Worm (Caenorhabditis elegans) whole organism, mixed stage, embryonic: Measurements from ENCODE around the gene C04A11.1.
A peak's percentile ranks its signal among the peaks of the same experiment; 100 is the strongest.

Experiments
- M03D4.4 ChIP-seq: sonication (generic microtip); optimal IDR thresholded peaks from 2 replicates; lab custom pipeline; 2017; ENCODE audit warnings: mild to moderate bottlenecking, missing genetic modification characterization, missing compliant biosample characterization
- bed-3 ChIP-seq: fragments of 200-800 bp; sonication (Bioruptor generic); optimal IDR thresholded peaks from 3 replicates; lab custom pipeline; 2018; ENCODE audit warnings: mild to moderate bottlenecking, missing genetic modification characterization, moderate library complexity, missing compliant biosample characterization
- blmp-1 ChIP-seq: fragments of 150-350 bp; optimal IDR thresholded peaks from 2 replicates; lab custom pipeline; 2014; ENCODE audit warnings: missing biosample characterization, missing genetic modification characterization
- ceh-39 ChIP-seq: fragments of 150-350 bp; optimal IDR thresholded peaks from 2 replicates; lab custom pipeline; 2014; ENCODE audit warnings: missing biosample characterization, missing genetic modification characterization
- ceh-43 ChIP-seq: fragments of 200-800 bp; sonication (Bioruptor generic); optimal IDR thresholded peaks from 2 replicates; lab custom pipeline; 2018; ENCODE audit warnings: mild to moderate bottlenecking, missing genetic modification characterization, moderate library complexity, missing compliant biosample characterization
- ces-1 ChIP-seq: fragments of 150-350 bp; optimal IDR thresholded peaks from 2 replicates; lab custom pipeline; 2014; ENCODE audit warnings: missing biosample characterization, missing genetic modification reagents, missing genetic modification characterization
- cnd-1 ChIP-seq: fragments of 200-800 bp; sonication (Bioruptor generic); optimal IDR thresholded peaks from 2 replicates; lab custom pipeline; 2018; ENCODE audit warnings: mild to moderate bottlenecking, missing genetic modification characterization, missing compliant biosample characterization
- drap-1 ChIP-seq: fragments of 200-800 bp; sonication (Bioruptor generic); optimal IDR thresholded peaks from 3 replicates; lab custom pipeline; 2018; ENCODE audit warnings: mild to moderate bottlenecking, missing genetic modification characterization, missing compliant biosample characterization
- elt-1 ChIP-seq: sonication (generic microtip); optimal IDR thresholded peaks from 2 replicates; lab custom pipeline; 2017; ENCODE audit warnings: missing genetic modification characterization, mild to moderate bottlenecking, missing compliant biosample characterization, antibody characterized with exemption, moderate library complexity, borderline replicate concordance; ENCODE audit not compliant: insufficient read depth
- ham-2 ChIP-seq: fragments of 200-800 bp; sonication (Bioruptor generic); optimal IDR thresholded peaks from 2 replicates; lab custom pipeline; 2018; ENCODE audit warnings: mild to moderate bottlenecking, missing genetic modification characterization, missing compliant biosample characterization
- hlh-1 ChIP-seq: fragments of 150-350 bp; optimal IDR thresholded peaks from 2 replicates; lab custom pipeline; 2014; ENCODE audit warnings: missing biosample characterization, missing genetic modification reagents, missing genetic modification characterization
- lin-13 ChIP-seq: fragments of 150-350 bp; optimal IDR thresholded peaks from 2 replicates; lab custom pipeline; 2014; ENCODE audit warnings: missing biosample characterization, missing genetic modification characterization
- lin-32 ChIP-seq: fragments of 200-800 bp; sonication (Bioruptor generic); optimal IDR thresholded peaks from 2 replicates; lab custom pipeline; 2018; ENCODE audit warnings: mild to moderate bottlenecking, missing genetic modification characterization, missing compliant biosample characterization
- lsy-2 ChIP-seq: fragments of 150-350 bp; optimal IDR thresholded peaks from 2 replicates; lab custom pipeline; 2014; ENCODE audit warnings: missing biosample characterization, missing genetic modification characterization
- mab-5 ChIP-seq: fragments of 150-350 bp; optimal IDR thresholded peaks from 2 replicates; lab custom pipeline; 2014; ENCODE audit warnings: missing biosample characterization, missing genetic modification characterization
- mep-1 ChIP-seq: fragments of 150-350 bp; optimal IDR thresholded peaks from 2 replicates; lab custom pipeline; 2017; ENCODE audit warnings: missing biosample characterization, missing genetic modification reagents, missing genetic modification characterization, inconsistent platforms
- mls-2 ChIP-seq: sonication (generic microtip); optimal IDR thresholded peaks from 2 replicates; lab custom pipeline; 2016; ENCODE audit warnings: mild to moderate bottlenecking, missing genetic modification characterization, moderate library complexity, missing compliant biosample characterization
- nhr-12 ChIP-seq: fragments of 150-350 bp; optimal IDR thresholded peaks from 2 replicates; lab custom pipeline; 2014; ENCODE audit warnings: missing biosample characterization, missing genetic modification characterization
- nhr-2 ChIP-seq: fragments of 150-350 bp; optimal IDR thresholded peaks from 2 replicates; lab custom pipeline; 2014; ENCODE audit warnings: missing biosample characterization, missing genetic modification characterization
- nhr-237 ChIP-seq: fragments of 150-350 bp; optimal IDR thresholded peaks from 2 replicates; lab custom pipeline; 2014; ENCODE audit warnings: missing biosample characterization, missing genetic modification characterization
- nhr-28 ChIP-seq: fragments of 150-350 bp; optimal IDR thresholded peaks from 2 replicates; lab custom pipeline; 2014; ENCODE audit warnings: missing biosample characterization, missing genetic modification characterization
- nhr-76 ChIP-seq: sonication (generic microtip); optimal IDR thresholded peaks from 2 replicates; lab custom pipeline; 2017; ENCODE audit warnings: missing biosample characterization, missing genetic modification characterization
- pha-4 ChIP-seq: fragments of 150-350 bp; optimal IDR thresholded peaks from 2 replicates; lab custom pipeline; 2018; ENCODE audit warnings: missing biosample characterization, missing genetic modification reagents, missing genetic modification characterization
- sem-2 ChIP-seq: fragments of 200-800 bp; sonication (Bioruptor generic); optimal IDR thresholded peaks from 2 replicates; lab custom pipeline; 2018; ENCODE audit warnings: mild to moderate bottlenecking, missing genetic modification characterization, missing compliant biosample characterization
- sptf-1 ChIP-seq: sonication (generic microtip); optimal IDR thresholded peaks from 2 replicates; lab custom pipeline; 2017; ENCODE audit warnings: mild to moderate bottlenecking, missing genetic modification characterization, moderate library complexity, missing compliant biosample characterization
- tbx-8 ChIP-seq: fragments of 200-800 bp; sonication (Bioruptor generic); optimal IDR thresholded peaks from 2 replicates; lab custom pipeline; 2018; ENCODE audit warnings: mild to moderate bottlenecking, missing genetic modification characterization, moderate library complexity, missing compliant biosample characterization
- unc-120 ChIP-seq: sonication (generic microtip); optimal IDR thresholded peaks from 2 replicates; lab custom pipeline; 2017; ENCODE audit warnings: missing genetic modification characterization, missing compliant biosample characterization; ENCODE audit not compliant: poor library complexity, severe bottlenecking
- unc-39 ChIP-seq: fragments of 150-350 bp; optimal IDR thresholded peaks from 2 replicates; lab custom pipeline; 2014; ENCODE audit warnings: missing biosample characterization, missing genetic modification characterization
- zip-8 ChIP-seq: fragments of 150-350 bp; optimal IDR thresholded peaks from 2 replicates; lab custom pipeline; 2014; ENCODE audit warnings: missing biosample characterization, missing genetic modification characterization

C04A11.1 gene

ce11 chrX:13668728-13669127 is 8.4 kb downstream of the C04A11.1 start, which contains the start of gene C04A11.2:
Gene C04A11.2 (minus strand): TSS chrX:13668828.
- TF ChIP-seq ham-2 (GFP tag; lab: Kevin White, UChicago) (no peak), M03D4.4 (tag; lab: Kevin White, UChicago) (no peak), ces-1 (peak; percentile 65)

ce11 chrX:13669641-13670040 is 9.3 kb downstream of the C04A11.1 start:
- TF ChIP-seq lin-13 (peak; percentile 14), cnd-1 (tag; lab: Kevin White, UChicago) (no peak), mep-1 (tag; lab: Kevin White, UChicago) (peak; percentile 72), zip-8 (tag; lab: Kevin White, UChicago) (no peak), lsy-2 (tag; lab: Kevin White, UChicago) (peak; percentile 6), unc-120 (tag; lab: Kevin White, UChicago) (no peak), nhr-12 (no peak), nhr-237 (tag; lab: Kevin White, UChicago) (peak; percentile 26), ces-1 (peak; percentile 33), nhr-2 (tag; lab: Kevin White, UChicago) (no peak), pha-4 (tag; lab: Kevin White, UChicago) (peak; percentile 80), ham-2 (GFP tag; lab: Kevin White, UChicago) (no peak)

ce11 chrX:13670966-13671365 is 10.7 kb downstream of the C04A11.1 start:
- no peak for TF ChIP-seq ceh-43 (GFP tag; lab: Kevin White, UChicago)
- TF ChIP-seq hlh-1, result peak; percentile 60

- peak; percentile 35 for TF ChIP-seq elt-1 (tag; lab: Kevin White, UChicago)
- no peak for TF ChIP-seq unc-39 (tag; lab: Kevin White, UChicago)
Measured at ce11 chrX:13672622-13673021, 12.3 kb downstream of the C04A11.1 start.

- peak; percentile 48 for TF ChIP-seq mls-2
- TF ChIP-seq nhr-76 (tag; lab: Kevin White, UChicago), result no peak
- peak; percentile 17 for TF ChIP-seq ceh-39 (tag; lab: Kevin White, UChicago)
- TF ChIP-seq bed-3, result no peak
- peak; percentile 13 for TF ChIP-seq unc-120 (tag; lab: Kevin White, UChicago)
- TF ChIP-seq nhr-2 (tag; lab: Kevin White, UChicago), result peak; percentile 29
- no peak for TF ChIP-seq lin-13
- TF ChIP-seq sptf-1 (tag; lab: Kevin White, UChicago), result peak; percentile 51
- peak; percentile 92 for TF ChIP-seq ham-2 (GFP tag; lab: Kevin White, UChicago)
- TF ChIP-seq, all 35 proteins: peak for 6
Measured at ce11 chrX:13675444-13675843, 15.1 kb downstream of the C04A11.1 start.

- TF ChIP-seq lin-32 (GFP tag; lab: Kevin White, UChicago) (no peak), lsy-2 (tag; lab: Kevin White, UChicago) (no peak), bed-3 (no peak), ceh-43 (GFP tag; lab: Kevin White, UChicago) (no peak), tbx-8 (GFP tag; lab: Kevin White, UChicago) (no peak), ham-2 (GFP tag; lab: Kevin White, UChicago) (no peak), mab-5 (no peak), blmp-1 (tag; lab: Kevin White, UChicago) (no peak), cnd-1 (tag; lab: Kevin White, UChicago) (no peak), elt-1 (tag; lab: Kevin White, UChicago) (no peak), nhr-28 (tag; lab: Kevin White, UChicago) (no peak), nhr-237 (tag; lab: Kevin White, UChicago) (no peak), drap-1 (GFP tag; lab: Kevin White, UChicago) (no peak)
Measured at ce11 chrX:13676892-13677291, 16.6 kb downstream of the C04A11.1 start, which contains the start of gene gck-4. Gene gck-4 (plus strand): TSS chrX:13677192.

- TF ChIP-seq unc-120 (tag; lab: Kevin White, UChicago) (no peak), sptf-1 (tag; lab: Kevin White, UChicago) (no peak), nhr-12 (no peak), sem-2 (no peak), ceh-39 (tag; lab: Kevin White, UChicago) (no peak)
Measured at ce11 chrX:13685725-13686124, 25.4 kb downstream of the C04A11.1 start.
